Worm (Caenorhabditis elegans): ENCODE measurements around the gene hlh-3.

DNA sequence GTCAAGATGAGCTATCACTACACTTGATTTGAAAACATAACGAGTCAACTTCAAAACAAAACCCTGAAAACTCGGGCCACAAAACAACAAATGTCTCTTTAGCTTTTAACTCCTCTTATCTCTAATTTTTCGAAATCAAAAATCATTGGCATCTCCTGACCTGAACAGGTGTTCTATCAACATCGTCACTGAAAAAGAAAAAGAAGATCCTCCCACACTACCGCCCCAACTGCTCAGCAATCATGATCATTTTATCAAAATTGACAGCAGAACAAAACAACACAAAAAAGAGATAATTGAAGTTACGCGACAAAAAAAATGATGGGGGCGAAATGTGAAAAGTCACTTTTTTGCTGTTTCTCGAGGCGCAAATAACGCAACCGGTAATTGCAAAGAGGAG lies 8.1 kb upstream of the hlh-3 start:
- TF ChIP-seq ama-1 (optimal IDR thresholded peaks at IDR 0.05) (no peak), fos-1 (tag; optimal IDR thresholded peaks at IDR 0.05) (no peak), egl-27 (tag; optimal IDR thresholded peaks at IDR 0.05) (no peak)
